Worm (Caenorhabditis elegans) whole organism, L1 larva: ENCODE data around the gene C44B9.2.

Experiments used
- C04F5.9 ChIP-seq: sonication (generic microtip); optimal IDR thresholded peaks from 2 replicates; lab custom pipeline; 2016; ENCODE audit warnings: missing genetic modification characterization, missing compliant biosample characterization
- C16A3.4 ChIP-seq: fragments of 150-350 bp; optimal IDR thresholded peaks from 2 replicates; lab custom pipeline; 2014; ENCODE audit warnings: missing biosample characterization, missing genetic modification characterization
- F16B12.6 ChIP-seq: fragments of 150-350 bp; optimal IDR thresholded peaks from 2 replicates; lab custom pipeline; 2014; ENCODE audit warnings: missing biosample characterization, missing genetic modification characterization
- aha-1 ChIP-seq: fragments of 150-350 bp; optimal IDR thresholded peaks from 2 replicates; lab custom pipeline; 2014; ENCODE audit warnings: missing biosample characterization, missing genetic modification characterization
- alr-1 ChIP-seq: fragments of 200-800 bp; sonication (Bioruptor generic); optimal IDR thresholded peaks from 2 replicates; lab custom pipeline; 2018; ENCODE audit warnings: borderline replicate concordance, mild to moderate bottlenecking, missing genetic modification characterization, missing compliant biosample characterization
- aly-2 ChIP-seq: fragments of 150-350 bp; optimal IDR thresholded peaks from 2 replicates; lab custom pipeline; 2014; ENCODE audit warnings: missing biosample characterization, missing genetic modification characterization
- ama-1 ChIP-seq: fragments of 150-350 bp; optimal IDR thresholded peaks from 2 replicates; lab custom pipeline; 2014
- blmp-1 ChIP-seq: fragments of 150-350 bp; optimal IDR thresholded peaks from 2 replicates; lab custom pipeline; 2014; ENCODE audit warnings: missing biosample characterization, missing genetic modification characterization
- ceh-63 ChIP-seq: fragments of 200-800 bp; sonication (Bioruptor generic); optimal IDR thresholded peaks from 2 replicates; lab custom pipeline; 2018; ENCODE audit warnings: mild to moderate bottlenecking, missing genetic modification characterization, missing compliant biosample characterization
- ceh-82 ChIP-seq, 3 experiments: fragments of 150-350 bp in 1 of 3; sonication (generic microtip) in 2 of 3; optimal IDR thresholded peaks; 2 replicates each; lab custom pipeline; 2014 to 2017; ENCODE audit warnings: missing biosample characterization in 3 of 3, missing genetic modification characterization in 3 of 3
- ceh-88 ChIP-seq: fragments of 200-800 bp; sonication (Bioruptor generic); IDR thresholded peaks from 2 replicates; pipeline ENCODE4 v1.3.6; 2022; ENCODE audit warnings: missing genetic modification characterization, missing compliant biosample characterization
- ceh-90 ChIP-seq: sonication (generic microtip); optimal IDR thresholded peaks from 2 replicates; lab custom pipeline; 2016; ENCODE audit warnings: missing genetic modification characterization, missing compliant biosample characterization
- ces-1 ChIP-seq: fragments of 150-350 bp; optimal IDR thresholded peaks from 2 replicates; lab custom pipeline; 2014; ENCODE audit warnings: missing biosample characterization, missing genetic modification reagents, missing genetic modification characterization
- dpl-1 ChIP-seq, 3 experiments: fragments of 150-350 bp in 2 of 3; sonication (generic microtip) in 1 of 3; optimal IDR thresholded peaks; 2 replicates each; lab custom pipeline; 2014 to 2017; ENCODE audit warnings: missing biosample characterization in 3 of 3, missing genetic modification characterization in 3 of 3, missing genetic modification reagents in 3 of 3
- dsc-1 ChIP-seq: sonication (generic microtip); optimal IDR thresholded peaks from 2 replicates; lab custom pipeline; 2016; ENCODE audit warnings: mild to moderate bottlenecking, missing genetic modification characterization, missing compliant biosample characterization
- efl-1 ChIP-seq, 4 experiments: fragments of 150-350 bp; optimal IDR thresholded peaks in 3 of 4; peaks in 1 of 4; 1 replicate in 1 of 4; 2 replicates in 3 of 4; lab custom pipeline; 2014; ENCODE audit warnings: missing biosample characterization in 2 of 4, missing genetic modification characterization in 2 of 4, missing genetic modification reagents in 2 of 4
- efl-3 ChIP-seq: fragments of 200-800 bp; sonication (Bioruptor generic); optimal IDR thresholded peaks from 2 replicates; lab custom pipeline; 2018; ENCODE audit warnings: mild to moderate bottlenecking, missing genetic modification characterization, missing compliant biosample characterization
- elt-3 ChIP-seq, 6 experiments: fragments of 150-350 bp in 1 of 6; sonication (generic microtip); optimal IDR thresholded peaks; 2 replicates each; lab custom pipeline; 2017 to 2018; ENCODE audit warnings: missing biosample characterization in 6 of 6, missing genetic modification characterization in 6 of 6, inconsistent platforms in 1 of 6
- ets-5 ChIP-seq: fragments of 200-800 bp; sonication (Bioruptor generic); IDR thresholded peaks from 2 replicates; pipeline ENCODE4 v1.3.6; 2022; ENCODE audit warnings: missing genetic modification characterization, missing compliant biosample characterization
- fkh-10 ChIP-seq: sonication (generic microtip); optimal IDR thresholded peaks from 2 replicates; lab custom pipeline; 2017; ENCODE audit warnings: missing biosample characterization, missing genetic modification reagents, missing genetic modification characterization
- fos-1 ChIP-seq: fragments of 150-350 bp; optimal IDR thresholded peaks from 2 replicates; lab custom pipeline; 2014; ENCODE audit warnings: missing biosample characterization, missing genetic modification characterization
- hlh-17 ChIP-seq: fragments of 200-800 bp; sonication (Bioruptor generic); optimal IDR thresholded peaks from 2 replicates; lab custom pipeline; 2018; ENCODE audit warnings: missing genetic modification characterization, mild to moderate bottlenecking, missing compliant biosample characterization, moderate library complexity, borderline replicate concordance
- hlh-4 ChIP-seq: sonication (generic microtip); optimal IDR thresholded peaks from 2 replicates; lab custom pipeline; 2016; ENCODE audit warnings: mild to moderate bottlenecking, missing genetic modification characterization, missing compliant biosample characterization
- irx-1 ChIP-seq: sonication (generic microtip); optimal IDR thresholded peaks from 2 replicates; lab custom pipeline; 2016; ENCODE audit warnings: missing genetic modification characterization, missing compliant biosample characterization
- jun-1 ChIP-seq: fragments of 150-350 bp; optimal IDR thresholded peaks from 2 replicates; lab custom pipeline; 2014; ENCODE audit warnings: missing biosample characterization, missing genetic modification reagents, missing genetic modification characterization
- lin-13 ChIP-seq: fragments of 150-350 bp; optimal IDR thresholded peaks from 2 replicates; lab custom pipeline; 2014; ENCODE audit warnings: missing biosample characterization, missing genetic modification reagents, missing genetic modification characterization
- lin-15B ChIP-seq: fragments of 150-350 bp; sonication (generic microtip); optimal IDR thresholded peaks from 3 replicates; lab custom pipeline; 2014; ENCODE audit warnings: missing biosample characterization, missing genetic modification characterization
- lin-35 ChIP-seq, 2 experiments: fragments of 150-350 bp; optimal IDR thresholded peaks; 2 replicates each; lab custom pipeline; 2014; ENCODE audit warnings: missing biosample characterization in 2 of 2, missing genetic modification characterization in 2 of 2, missing genetic modification reagents in 2 of 2
- lin-39 ChIP-seq: fragments of 150-350 bp; optimal IDR thresholded peaks from 2 replicates; lab custom pipeline; 2014; ENCODE audit warnings: missing biosample characterization, missing genetic modification reagents, missing genetic modification characterization
- lir-3 ChIP-seq: sonication (generic microtip); optimal IDR thresholded peaks from 2 replicates; lab custom pipeline; 2016; ENCODE audit warnings: mild to moderate bottlenecking, missing genetic modification characterization, moderate library complexity, missing compliant biosample characterization; ENCODE audit not compliant: poor library complexity
- lsy-2 ChIP-seq, 2 experiments: fragments of 150-350 bp; optimal IDR thresholded peaks; 2 replicates each; lab custom pipeline; 2014; ENCODE audit warnings: missing biosample characterization in 2 of 2, missing genetic modification characterization in 2 of 2
- mdl-1 ChIP-seq, 2 experiments: fragments of 150-350 bp; optimal IDR thresholded peaks; 2 replicates each; lab custom pipeline; 2014 to 2017; ENCODE audit warnings: missing biosample characterization in 2 of 2, missing genetic modification characterization in 2 of 2, inconsistent platforms in 1 of 2
- mef-2 ChIP-seq: fragments of 150-350 bp; optimal IDR thresholded peaks from 2 replicates; lab custom pipeline; 2014; ENCODE audit warnings: missing biosample characterization, missing genetic modification characterization
- nhr-20 ChIP-seq: sonication (generic microtip); optimal IDR thresholded peaks from 2 replicates; lab custom pipeline; 2016; ENCODE audit warnings: mild to moderate bottlenecking, missing genetic modification characterization, missing compliant biosample characterization
- nhr-28 ChIP-seq: fragments of 150-350 bp; optimal IDR thresholded peaks from 2 replicates; lab custom pipeline; 2014; ENCODE audit warnings: missing biosample characterization, missing genetic modification characterization
- nhr-47 ChIP-seq: sonication (generic microtip); optimal IDR thresholded peaks from 2 replicates; lab custom pipeline; 2016; ENCODE audit warnings: mild to moderate bottlenecking, missing genetic modification characterization, moderate library complexity, missing compliant biosample characterization
- nhr-71 ChIP-seq: sonication (generic microtip); optimal IDR thresholded peaks from 2 replicates; lab custom pipeline; 2016; ENCODE audit warnings: mild to moderate bottlenecking, missing genetic modification characterization, moderate library complexity, missing compliant biosample characterization
- nhr-84 ChIP-seq: sonication (generic microtip); optimal IDR thresholded peaks from 2 replicates; lab custom pipeline; 2017; ENCODE audit warnings: missing biosample characterization, missing genetic modification characterization
- pag-3 ChIP-seq: sonication (generic microtip); optimal IDR thresholded peaks from 2 replicates; lab custom pipeline; 2017; ENCODE audit warnings: missing genetic modification characterization, mild to moderate bottlenecking, missing compliant biosample characterization, antibody characterized with exemption, borderline replicate concordance; ENCODE audit not compliant: insufficient read depth
- skn-1 ChIP-seq: fragments of 150-350 bp; optimal IDR thresholded peaks from 2 replicates; lab custom pipeline; 2014; ENCODE audit warnings: missing biosample characterization, missing genetic modification characterization
- snu-23 ChIP-seq: sonication (generic microtip); optimal IDR thresholded peaks from 2 replicates; lab custom pipeline; 2016; ENCODE audit warnings: missing genetic modification characterization, missing compliant biosample characterization
- sox-4 ChIP-seq: sonication (generic microtip); optimal IDR thresholded peaks from 2 replicates; lab custom pipeline; 2016; ENCODE audit warnings: missing genetic modification characterization, missing compliant biosample characterization
- sup-37 ChIP-seq: fragments of 200-800 bp; sonication (Bioruptor generic); optimal IDR thresholded peaks from 2 replicates; lab custom pipeline; 2018; ENCODE audit warnings: mild to moderate bottlenecking, missing genetic modification characterization, missing compliant biosample characterization
- swsn-7 ChIP-seq: sonication (generic microtip); optimal IDR thresholded peaks from 2 replicates; lab custom pipeline; 2016; ENCODE audit warnings: missing genetic modification characterization, missing compliant biosample characterization
- tbx-2 ChIP-seq: sonication (generic microtip); optimal IDR thresholded peaks from 2 replicates; lab custom pipeline; 2016; ENCODE audit warnings: missing genetic modification characterization, missing compliant biosample characterization
- unc-130 ChIP-seq: fragments of 150-350 bp; optimal IDR thresholded peaks from 2 replicates; lab custom pipeline; 2017; ENCODE audit warnings: missing biosample characterization, missing genetic modification characterization, inconsistent platforms
- unc-86 ChIP-seq: sonication (generic microtip); optimal IDR thresholded peaks from 2 replicates; lab custom pipeline; 2016; ENCODE audit warnings: missing genetic modification characterization, missing compliant biosample characterization
- unc-98 ChIP-seq: fragments of 200-800 bp; sonication (Bioruptor generic); IDR thresholded peaks from 2 replicates; pipeline ENCODE4 v1.3.6; 2022; ENCODE audit warnings: missing genetic modification characterization, missing compliant biosample characterization
- vab-15 ChIP-seq: sonication (generic microtip); optimal IDR thresholded peaks from 2 replicates; lab custom pipeline; 2017; ENCODE audit warnings: missing genotype, mild to moderate bottlenecking, missing genetic modification characterization, missing compliant biosample characterization
- xbp-1 ChIP-seq: sonication (generic microtip); optimal IDR thresholded peaks from 2 replicates; lab custom pipeline; 2016; ENCODE audit warnings: missing genetic modification characterization, missing compliant biosample characterization
- zag-1 ChIP-seq: fragments of 150-350 bp; optimal IDR thresholded peaks from 2 replicates; lab custom pipeline; 2014; ENCODE audit warnings: missing biosample characterization, missing genetic modification characterization
- zip-4 ChIP-seq: fragments of 200-800 bp; sonication (Bioruptor generic); optimal IDR thresholded peaks from 2 replicates; lab custom pipeline; 2018; ENCODE audit warnings: mild to moderate bottlenecking, missing genetic modification characterization, moderate library complexity, missing compliant biosample characterization

C44B9.2 gene

ce11 chrIII:10895817-10896413 lies 20.7 kb downstream of the C44B9.2 start, which contains the start of gene com-1:
Gene com-1, plus strand, starts transcription at chrIII:10896363.
- TF ChIP-seq unc-98 (GFP tag; lab: Robert Waterston, UW): no peak
- no peak for TF ChIP-seq fkh-10 (GFP tag; lab: Kevin White, UChicago)
- no peak for TF ChIP-seq ceh-88
- peak; percentile 54 for TF ChIP-seq snu-23 (GFP tag; lab: Kevin White, UChicago)
- no peak for TF ChIP-seq ceh-90 (tag; lab: Kevin White, UChicago)
- no peak for TF ChIP-seq ces-1
- TF ChIP-seq lin-35 (GFP tag; optimal IDR thresholded peaks at IDR 0.05; lab: Kevin White, UChicago): peak; percentile 58 to 67
- peak; percentile 60 for TF ChIP-seq lin-15B
- no peak for TF ChIP-seq elt-3 (tag; optimal IDR thresholded peaks at IDR 0.05; lab: Kevin White, UChicago)
- TF ChIP-seq nhr-20 (tag; lab: Kevin White, UChicago): peak; percentile 29
- TF ChIP-seq lir-3: no peak
- no peak for TF ChIP-seq irx-1 (tag; lab: Kevin White, UChicago)
- TF ChIP-seq skn-1 (tag; lab: Kevin White, UChicago): peak; percentile 42
- TF ChIP-seq tbx-2 (tag; lab: Kevin White, UChicago): no peak
- TF ChIP-seq fos-1 (tag; lab: Kevin White, UChicago): no peak
- peak; percentile 39 for TF ChIP-seq C16A3.4 (tag; lab: Kevin White, UChicago)
- no peak for TF ChIP-seq mdl-1 (tag; optimal IDR thresholded peaks at IDR 0.05; lab: Kevin White, UChicago)
- TF ChIP-seq efl-3 (GFP tag; lab: Kevin White, UChicago): no peak
- no peak for TF ChIP-seq nhr-28 (tag; lab: Kevin White, UChicago)
- no peak for TF ChIP-seq jun-1 (tag; lab: Kevin White, UChicago)
- peak; percentile 58 for TF ChIP-seq blmp-1 (tag; lab: Kevin White, UChicago)
- peak; percentile 53 to 63 for TF ChIP-seq efl-1 (optimal IDR thresholded peaks at IDR 0.05; lab: Kevin White, UChicago)
- TF ChIP-seq efl-1 (GFP tag; optimal IDR thresholded peaks at IDR 0.05 in 1 of 2; lab: Kevin White, UChicago): peak; percentile 61 to 93
- no peak for TF ChIP-seq ama-1 (lab: Kevin White, UChicago)
- peak; percentile 46 for TF ChIP-seq nhr-47
- no peak for TF ChIP-seq ets-5 (GFP tag; lab: Robert Waterston, UW)
- no peak for TF ChIP-seq pag-3 (tag; lab: Kevin White, UChicago)
- TF ChIP-seq unc-130 (tag; lab: Kevin White, UChicago): no peak
- no peak for TF ChIP-seq nhr-84 (tag; lab: Kevin White, UChicago)
- TF ChIP-seq alr-1 (tag; lab: Kevin White, UChicago): no peak
- peak; percentile 15 for TF ChIP-seq dsc-1 (tag; lab: Kevin White, UChicago)
- TF ChIP-seq vab-15 (tag; lab: Kevin White, UChicago): no peak
- no peak for TF ChIP-seq aha-1 (tag; lab: Kevin White, UChicago)
- TF ChIP-seq F16B12.6 (tag; lab: Kevin White, UChicago): no peak
- no peak for TF ChIP-seq C04F5.9 (tag; lab: Kevin White, UChicago)
- TF ChIP-seq swsn-7 (tag; lab: Kevin White, UChicago): peak; percentile 29
- TF ChIP-seq zag-1 (tag; lab: Kevin White, UChicago): no peak
- peak in 2 of 3 experiments; percentile 56 to 59 for TF ChIP-seq ceh-82 (tag; optimal IDR thresholded peaks at IDR 0.05; lab: Kevin White, UChicago)
- peak; percentile 53 for TF ChIP-seq nhr-71
- no peak for TF ChIP-seq hlh-4 (tag; lab: Kevin White, UChicago)
- no peak for TF ChIP-seq sox-4 (tag; lab: Kevin White, UChicago)
- no peak for TF ChIP-seq lin-39 (tag; lab: Kevin White, UChicago)
- no peak for TF ChIP-seq mef-2 (tag; lab: Kevin White, UChicago)
- TF ChIP-seq hlh-17 (GFP tag; lab: Kevin White, UChicago): no peak
- TF ChIP-seq aly-2: no peak
- no peak for TF ChIP-seq zip-4
- TF ChIP-seq lsy-2 (tag; optimal IDR thresholded peaks at IDR 0.05; lab: Kevin White, UChicago): peak; percentile 51 to 73
- TF ChIP-seq xbp-1 (tag; lab: Kevin White, UChicago): peak; percentile 14
- no peak for TF ChIP-seq sup-37
- no peak for TF ChIP-seq lin-13 (GFP tag; lab: Kevin White, UChicago)
- peak; percentile 30 to 72 (median 42) for TF ChIP-seq dpl-1 (GFP tag; optimal IDR thresholded peaks at IDR 0.05; lab: Kevin White, UChicago)
- no peak for TF ChIP-seq unc-86 (tag; lab: Kevin White, UChicago)
- TF ChIP-seq ceh-63 (GFP tag; lab: Kevin White, UChicago): no peak
